Worm (Caenorhabditis elegans): ENCODE data around the gene rimb-1.

Gene rimb-1

ce11 chrIII:1855092-1855491 is 67.0 kb downstream of the rimb-1 start, which contains the start of gene hlh-33:
TSS of gene hlh-33 (plus strand) at chrIII:1855392.
- TF ChIP-seq nhr-85 (tag) (peak; percentile 43), ztf-11 (tag; optimal IDR thresholded peaks at IDR 0.05) (no peak), efl-1 (optimal IDR thresholded peaks at IDR 0.05) (no peak), efl-1 (GFP tag; optimal IDR thresholded peaks at IDR 0.05 in 1 of 2) (peak in 1 of 2 experiments; percentile 87)

ce11 chrIII:1856175-1856574 is 68.0 kb downstream of the rimb-1 start:
- no peak for TF ChIP-seq aha-1 (tag; optimal IDR thresholded peaks at IDR 0.05)

- TF ChIP-seq ceh-8 (GFP tag; optimal IDR thresholded peaks at IDR 0.05) (no peak), lin-14 (GFP tag; optimal IDR thresholded peaks at IDR 0.05) (peak; percentile 51), nhr-12 (tag; optimal IDR thresholded peaks at IDR 0.05) (no peak), blmp-1 (tag; optimal IDR thresholded peaks at IDR 0.05) (peak; percentile 26), elt-2 (tag; optimal IDR thresholded peaks at IDR 0.05) (no peak), egl-27 (tag; optimal IDR thresholded peaks at IDR 0.05) (no peak), grh-1 (GFP tag; IDR thresholded peaks at IDR 0.05) (0 out of 2 replicates have a peak, but pooled peaks have one; percentile 17), nhr-85 (tag) (peak; percentile 82), C16A3.4 (tag; optimal IDR thresholded peaks at IDR 0.05) (no peak), irx-1 (tag; optimal IDR thresholded peaks at IDR 0.05) (no peak), efl-3 (GFP tag; optimal IDR thresholded peaks at IDR 0.05) (no peak), fkh-10 (GFP tag; optimal IDR thresholded peaks at IDR 0.05) (no peak), elt-3 (tag; optimal IDR thresholded peaks at IDR 0.05) (no peak), egl-13 (tag; optimal IDR thresholded peaks at IDR 0.05) (no peak), aha-1 (tag; optimal IDR thresholded peaks at IDR 0.05) (no peak), unc-62 (GFP tag; optimal IDR thresholded peaks at IDR 0.05) (no peak), nhr-20 (tag; optimal IDR thresholded peaks at IDR 0.05) (no peak)
Observed at ce11 chrIII:1856679-1857078, 68.5 kb downstream of the rimb-1 start.

All from whole organism, L1 larva.